Worm (Caenorhabditis elegans) whole organism, L3 larva: ENCODE measurements around the gene clec-225.

Experiments
- R02D3.7 ChIP-seq: fragments of 150-350 bp; optimal IDR thresholded peaks from 2 replicates; lab custom pipeline; 2014; ENCODE audit warnings: missing biosample characterization, missing genetic modification characterization
- aly-2 ChIP-seq: fragments of 150-350 bp; optimal IDR thresholded peaks from 2 replicates; lab custom pipeline; 2014; ENCODE audit warnings: missing biosample characterization, missing genetic modification characterization
- ama-1 ChIP-seq: fragments of 150-350 bp; optimal IDR thresholded peaks from 2 replicates; lab custom pipeline; 2018
- ceh-28 ChIP-seq: fragments of 150-350 bp; optimal IDR thresholded peaks from 2 replicates; lab custom pipeline; 2014; ENCODE audit warnings: missing biosample characterization, missing genetic modification reagents, missing genetic modification characterization
- ceh-82 ChIP-seq: fragments of 150-350 bp; optimal IDR thresholded peaks from 2 replicates; lab custom pipeline; 2014; ENCODE audit warnings: missing biosample characterization, missing genetic modification characterization
- ceh-9 ChIP-seq: sonication (generic microtip); optimal IDR thresholded peaks from 2 replicates; lab custom pipeline; 2018; ENCODE audit warnings: missing biosample characterization, missing genetic modification characterization
- daf-12 ChIP-seq: fragments of 150-350 bp; optimal IDR thresholded peaks from 2 replicates; lab custom pipeline; 2014; ENCODE audit warnings: missing biosample characterization, missing genetic modification reagents, missing genetic modification characterization
- egl-5 ChIP-seq: fragments of 150-350 bp; optimal IDR thresholded peaks from 2 replicates; lab custom pipeline; 2017; ENCODE audit warnings: missing biosample characterization, missing genetic modification reagents, missing genetic modification characterization, inconsistent platforms
- elt-1 ChIP-seq: fragments of 150-350 bp; optimal IDR thresholded peaks from 2 replicates; lab custom pipeline; 2014; ENCODE audit warnings: missing biosample characterization, missing genetic modification characterization
- elt-2 ChIP-seq: sonication (generic microtip); optimal IDR thresholded peaks from 2 replicates; lab custom pipeline; 2016; ENCODE audit warnings: missing genetic modification reagents, mild to moderate bottlenecking, missing genetic modification characterization, missing compliant biosample characterization
- elt-3 ChIP-seq, 3 experiments: fragments of 150-350 bp in 1 of 3; sonication (generic microtip) in 2 of 3; optimal IDR thresholded peaks; 2 replicates in 2 of 3; 4 replicates in 1 of 3; lab custom pipeline; 2014 to 2017; ENCODE audit warnings: missing biosample characterization in 3 of 3, missing genetic modification characterization in 3 of 3
- fkh-10 ChIP-seq: sonication (generic microtip); optimal IDR thresholded peaks from 2 replicates; lab custom pipeline; 2017; ENCODE audit warnings: missing biosample characterization, missing genetic modification reagents, missing genetic modification characterization
- fkh-2 ChIP-seq: fragments of 150-350 bp; optimal IDR thresholded peaks from 2 replicates; lab custom pipeline; 2014; ENCODE audit warnings: missing biosample characterization, missing genetic modification reagents, missing genetic modification characterization
- fos-1 ChIP-seq: fragments of 150-350 bp; optimal IDR thresholded peaks from 2 replicates; lab custom pipeline; 2014; ENCODE audit warnings: missing biosample characterization, missing genetic modification characterization
- jun-1 ChIP-seq: fragments of 150-350 bp; optimal IDR thresholded peaks from 2 replicates; lab custom pipeline; 2014; ENCODE audit warnings: missing biosample characterization, missing genetic modification reagents, missing genetic modification characterization
- lin-15B ChIP-seq: fragments of 150-350 bp; optimal IDR thresholded peaks from 2 replicates; lab custom pipeline; 2014; ENCODE audit warnings: missing biosample characterization, missing genetic modification characterization
- lin-39 ChIP-seq: fragments of 150-350 bp; optimal IDR thresholded peaks from 2 replicates; lab custom pipeline; 2018; ENCODE audit warnings: missing biosample characterization, missing genetic modification reagents, missing genetic modification characterization
- mdl-1 ChIP-seq: fragments of 150-350 bp; optimal IDR thresholded peaks from 2 replicates; lab custom pipeline; 2014; ENCODE audit warnings: missing biosample characterization, missing genetic modification characterization
- mml-1 ChIP-seq: fragments of 150-350 bp; sonication (generic microtip); optimal IDR thresholded peaks from 3 replicates; lab custom pipeline; 2014; ENCODE audit warnings: missing biosample characterization, missing genetic modification characterization
- nfya-1 ChIP-seq: sonication (generic microtip); optimal IDR thresholded peaks from 2 replicates; lab custom pipeline; 2017; ENCODE audit warnings: missing genetic modification characterization, mild to moderate bottlenecking, missing compliant biosample characterization, antibody characterized with exemption, moderate library complexity; ENCODE audit not compliant: insufficient read depth
- nhr-11 ChIP-seq: fragments of 150-350 bp; optimal IDR thresholded peaks from 2 replicates; lab custom pipeline; 2014; ENCODE audit warnings: missing biosample characterization, missing genetic modification characterization
- nhr-12 ChIP-seq: fragments of 150-350 bp; optimal IDR thresholded peaks from 2 replicates; lab custom pipeline; 2014; ENCODE audit warnings: missing biosample characterization, missing genetic modification characterization
- nhr-23 ChIP-seq: fragments of 150-350 bp; optimal IDR thresholded peaks from 2 replicates; lab custom pipeline; 2014; ENCODE audit warnings: missing biosample characterization, missing genetic modification reagents, missing genetic modification characterization
- nhr-237 ChIP-seq: fragments of 150-350 bp; optimal IDR thresholded peaks from 2 replicates; lab custom pipeline; 2014; ENCODE audit warnings: missing biosample characterization, missing genetic modification characterization
- nhr-25 ChIP-seq: sonication (generic microtip); optimal IDR thresholded peaks from 2 replicates; lab custom pipeline; 2017; ENCODE audit warnings: missing biosample characterization, missing genetic modification characterization
- nhr-43 ChIP-seq: sonication (generic microtip); optimal IDR thresholded peaks from 2 replicates; lab custom pipeline; 2016; ENCODE audit warnings: mild to moderate bottlenecking, missing genetic modification characterization, missing compliant biosample characterization; ENCODE audit not compliant: poor library complexity, severe bottlenecking
- nhr-67 ChIP-seq: fragments of 150-350 bp; optimal IDR thresholded peaks from 2 replicates; lab custom pipeline; 2014; ENCODE audit warnings: missing biosample characterization, missing genetic modification characterization
- nhr-76 ChIP-seq: fragments of 150-350 bp; sonication (generic microtip); optimal IDR thresholded peaks from 5 replicates; lab custom pipeline; 2014; ENCODE audit warnings: missing biosample characterization, missing genetic modification characterization
- nhr-77 ChIP-seq: fragments of 150-350 bp; optimal IDR thresholded peaks from 2 replicates; lab custom pipeline; 2014; ENCODE audit warnings: missing biosample characterization, missing genetic modification characterization
- sea-2 ChIP-seq: fragments of 150-350 bp; sonication (generic microtip); optimal IDR thresholded peaks from 4 replicates; lab custom pipeline; 2014; ENCODE audit warnings: missing biosample characterization, missing genetic modification reagents, missing genetic modification characterization
- snpc-4 ChIP-seq: fragments of 150-350 bp; optimal IDR thresholded peaks from 2 replicates; lab custom pipeline; 2014; ENCODE audit warnings: missing biosample characterization, missing genetic modification characterization
- tbx-2 ChIP-seq: sonication (generic microtip); optimal IDR thresholded peaks from 2 replicates; lab custom pipeline; 2016; ENCODE audit warnings: mild to moderate bottlenecking, missing genetic modification characterization, missing compliant biosample characterization
- unc-39 ChIP-seq: sonication (generic microtip); optimal IDR thresholded peaks from 4 replicates; lab custom pipeline; 2017; ENCODE audit warnings: missing biosample characterization, missing genetic modification characterization
- unc-62 ChIP-seq: fragments of 150-350 bp; sonication (generic microtip); optimal IDR thresholded peaks from 4 replicates; lab custom pipeline; 2014; ENCODE audit warnings: missing biosample characterization, missing genetic modification reagents, missing genetic modification characterization
- zag-1 ChIP-seq: fragments of 150-350 bp; optimal IDR thresholded peaks from 2 replicates; lab custom pipeline; 2014; ENCODE audit warnings: missing biosample characterization, missing genetic modification characterization

The clec-225 gene

ce11 chrV:13121266-13121665 is 13.4 kb downstream of the clec-225 start:
- TF ChIP-seq nhr-67 (tag; lab: Kevin White, UChicago) (no peak), tbx-2 (tag; lab: Kevin White, UChicago) (no peak), snpc-4 (tag; lab: Kevin White, UChicago) (no peak), egl-5 (tag; lab: Kevin White, UChicago) (no peak), nhr-12 (tag; lab: Kevin White, UChicago) (no peak), ceh-82 (tag; lab: Kevin White, UChicago) (no peak), daf-12 (tag; lab: Kevin White, UChicago) (no peak), R02D3.7 (tag; lab: Kevin White, UChicago) (no peak), nhr-11 (no peak), mml-1 (tag; lab: Kevin White, UChicago) (no peak), nhr-43 (tag; lab: Kevin White, UChicago) (no peak), nhr-77 (tag; lab: Kevin White, UChicago) (no peak), elt-3 (tag; optimal IDR thresholded peaks at IDR 0.05; lab: Kevin White, UChicago) (no peak), elt-2 (tag; lab: Kevin White, UChicago) (no peak), mdl-1 (tag; lab: Kevin White, UChicago) (no peak), elt-1 (tag; lab: Kevin White, UChicago) (no peak), nhr-23 (tag; lab: Kevin White, UChicago) (no peak)

DNA sequence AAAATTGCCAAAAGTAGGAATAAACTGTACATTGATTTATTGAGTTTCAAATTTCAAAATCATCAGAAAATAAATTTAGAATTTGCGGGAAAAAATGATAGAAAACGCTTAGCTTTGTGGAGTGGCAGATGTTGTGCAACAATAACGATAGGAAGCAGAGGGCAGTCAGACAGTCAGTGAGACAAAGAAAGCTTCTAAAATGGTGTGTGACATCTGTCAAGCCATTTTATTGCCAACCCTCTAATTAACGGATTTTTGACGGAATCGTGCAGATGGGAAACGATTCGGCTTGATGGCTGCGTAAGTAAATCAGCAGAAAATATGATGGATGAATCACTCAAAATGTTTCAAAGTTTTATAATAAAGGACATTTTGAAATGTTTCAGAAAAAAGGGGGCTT is 14.6 kb downstream of the clec-225 start, which contains the start of gene max-1:
Gene max-1 (minus strand): TSS at position 124 of the 400 bp plus-strand sequence.
- TF ChIP-seq R02D3.7 (tag; lab: Kevin White, UChicago) (no peak), nhr-76 (tag; lab: Kevin White, UChicago) (no peak), nhr-43 (tag; lab: Kevin White, UChicago) (no peak), mdl-1 (tag; lab: Kevin White, UChicago) (no peak), nhr-237 (tag; lab: Kevin White, UChicago) (no peak), ceh-28 (tag; lab: Kevin White, UChicago) (no peak), elt-1 (tag; lab: Kevin White, UChicago) (no peak), unc-62 (GFP tag; lab: Kevin White, UChicago) (no peak), aly-2 (no peak), ama-1 (lab: Kevin White, UChicago) (no peak), fkh-10 (GFP tag; lab: Kevin White, UChicago) (no peak)
- TF ChIP-seq, all 47 proteins: peak for 0

DNA sequence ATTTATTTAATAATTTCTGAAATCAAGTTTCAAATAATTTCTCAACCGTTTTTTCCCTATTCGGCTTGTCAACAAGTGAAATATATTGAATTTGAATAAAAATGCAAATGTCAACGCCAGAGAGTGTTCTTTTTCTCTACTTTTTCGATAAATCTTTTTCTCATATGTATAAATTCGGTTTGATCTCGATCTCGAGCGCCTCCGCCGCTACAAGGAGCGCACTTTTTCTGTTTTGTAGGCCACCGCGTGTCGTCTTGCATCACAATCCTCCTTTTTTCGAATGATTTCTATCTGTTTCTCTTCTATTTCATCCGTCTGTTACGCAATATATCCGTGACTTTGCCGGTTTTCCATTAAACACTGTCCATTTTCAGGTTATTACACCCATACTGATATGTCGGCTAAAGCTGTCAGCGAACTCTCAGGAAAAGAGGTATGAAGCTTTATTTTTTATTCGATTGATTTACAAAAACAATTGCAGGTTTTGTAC is 18.5 kb downstream of the clec-225 start, which contains the start of gene acly-2:
Gene acly-2 (plus strand): TSS at position 375 of the 490 bp plus-strand sequence.
- TF ChIP-seq nhr-23 (tag; lab: Kevin White, UChicago) (peak; percentile 24), unc-39 (no peak), nfya-1 (tag; lab: Kevin White, UChicago) (no peak), lin-15B (tag; lab: Kevin White, UChicago) (no peak), nhr-76 (tag; lab: Kevin White, UChicago) (no peak), nhr-25 (tag; lab: Kevin White, UChicago) (no peak)

ce11 chrV:13114552-13115237 is 20.0 kb downstream of the clec-225 start:
- no peak for TF ChIP-seq lin-39 (tag; lab: Kevin White, UChicago)
- no peak for TF ChIP-seq nhr-67 (tag; lab: Kevin White, UChicago)
- no peak for TF ChIP-seq sea-2 (GFP tag; lab: Kevin White, UChicago)
- no peak for TF ChIP-seq fkh-10 (GFP tag; lab: Kevin White, UChicago)
- TF ChIP-seq tbx-2 (tag; lab: Kevin White, UChicago) = no peak
- TF ChIP-seq fkh-2 = no peak
- no peak for TF ChIP-seq elt-3 (tag; optimal IDR thresholded peaks at IDR 0.05; lab: Kevin White, UChicago)
- no peak for TF ChIP-seq fos-1 (tag; lab: Kevin White, UChicago)
- no peak for TF ChIP-seq jun-1
- TF ChIP-seq nhr-11 = no peak
- no peak for TF ChIP-seq ceh-9 (tag; lab: Kevin White, UChicago)
- no peak for TF ChIP-seq zag-1 (tag; lab: Kevin White, UChicago)
- TF ChIP-seq, all 47 proteins: peak for 0
